Worm (Caenorhabditis elegans): ENCODE results near the gene F20C5.6.

ce11 chrIV:8790144-8790543, 17.1 kb upstream of the F20C5.6 start, which contains the start of gene sru-35:
- TF ChIP-seq tra-4 (tag; optimal IDR thresholded peaks at IDR 0.05) (no peak), ama-1 (optimal IDR thresholded peaks at IDR 0.05) (no peak), flt-1 (GFP tag; IDR thresholded peaks at IDR 0.05) (no peak), tbx-11 (GFP tag; IDR thresholded peaks at IDR 0.05) (no peak), tbx-37 (GFP tag; conservative IDR thresholded peaks at IDR 0.05) (no peak), aly-1 (tag; optimal IDR thresholded peaks at IDR 0.05) (no peak), pes-1 (GFP tag; IDR thresholded peaks at IDR 0.05) (no peak), sea-1 (GFP tag; conservative IDR thresholded peaks at IDR 0.05) (no peak), hmbx-1 (tag; optimal IDR thresholded peaks at IDR 0.05) (no peak), B0310.2 (tag; optimal IDR thresholded peaks at IDR 0.05) (no peak), ets-7 (tag; optimal IDR thresholded peaks at IDR 0.05) (no peak), hmg-4 (GFP tag; optimal IDR thresholded peaks at IDR 0.05) (no peak), scrt-1 (GFP tag; IDR thresholded peaks at IDR 0.05) (no peak), ceh-13 (GFP tag; optimal IDR thresholded peaks at IDR 0.05) (no peak)
